Worm (Caenorhabditis elegans) whole organism, L3 larva: ENCODE data around the gene skr-16.

Source experiments
- R02D3.7 ChIP-seq: fragments of 150-350 bp; optimal IDR thresholded peaks from 2 replicates; lab custom pipeline; 2014; ENCODE audit warnings: missing biosample characterization, missing genetic modification characterization
- ZK546.5 ChIP-seq: sonication (generic microtip); optimal IDR thresholded peaks from 2 replicates; lab custom pipeline; 2017; ENCODE audit warnings: missing biosample characterization, missing genetic modification characterization
- aly-2 ChIP-seq: fragments of 150-350 bp; optimal IDR thresholded peaks from 2 replicates; lab custom pipeline; 2014; ENCODE audit warnings: missing biosample characterization, missing genetic modification characterization
- ama-1 ChIP-seq: fragments of 150-350 bp; optimal IDR thresholded peaks from 2 replicates; lab custom pipeline; 2018
- ceh-28 ChIP-seq: fragments of 150-350 bp; optimal IDR thresholded peaks from 2 replicates; lab custom pipeline; 2014; ENCODE audit warnings: missing biosample characterization, missing genetic modification reagents, missing genetic modification characterization
- ceh-9 ChIP-seq: sonication (generic microtip); optimal IDR thresholded peaks from 2 replicates; lab custom pipeline; 2018; ENCODE audit warnings: missing biosample characterization, missing genetic modification characterization
- egl-27 ChIP-seq: sonication (generic microtip); optimal IDR thresholded peaks from 4 replicates; lab custom pipeline; 2017; ENCODE audit warnings: missing biosample characterization, missing genetic modification reagents, missing genetic modification characterization
- egl-5 ChIP-seq: fragments of 150-350 bp; optimal IDR thresholded peaks from 2 replicates; lab custom pipeline; 2017; ENCODE audit warnings: missing biosample characterization, missing genetic modification reagents, missing genetic modification characterization, inconsistent platforms
- elt-1 ChIP-seq: fragments of 150-350 bp; optimal IDR thresholded peaks from 2 replicates; lab custom pipeline; 2014; ENCODE audit warnings: missing biosample characterization, missing genetic modification characterization
- elt-2 ChIP-seq: sonication (generic microtip); optimal IDR thresholded peaks from 2 replicates; lab custom pipeline; 2016; ENCODE audit warnings: missing genetic modification reagents, mild to moderate bottlenecking, missing genetic modification characterization, missing compliant biosample characterization
- eor-1 ChIP-seq, 2 experiments: fragments of 150-350 bp; optimal IDR thresholded peaks; 2 replicates each; lab custom pipeline; 2014 to 2018; ENCODE audit warnings: missing biosample characterization in 2 of 2, missing genetic modification characterization in 2 of 2
- fkh-10 ChIP-seq: sonication (generic microtip); optimal IDR thresholded peaks from 2 replicates; lab custom pipeline; 2017; ENCODE audit warnings: missing biosample characterization, missing genetic modification reagents, missing genetic modification characterization
- fos-1 ChIP-seq: fragments of 150-350 bp; optimal IDR thresholded peaks from 2 replicates; lab custom pipeline; 2014; ENCODE audit warnings: missing biosample characterization, missing genetic modification characterization
- hmg-11 ChIP-seq: sonication (generic microtip); optimal IDR thresholded peaks from 2 replicates; lab custom pipeline; 2016; ENCODE audit warnings: missing genetic modification characterization, missing compliant biosample characterization
- lin-15B ChIP-seq: fragments of 150-350 bp; optimal IDR thresholded peaks from 2 replicates; lab custom pipeline; 2014; ENCODE audit warnings: missing biosample characterization, missing genetic modification characterization
- lin-39 ChIP-seq: fragments of 150-350 bp; optimal IDR thresholded peaks from 2 replicates; lab custom pipeline; 2018; ENCODE audit warnings: missing biosample characterization, missing genetic modification reagents, missing genetic modification characterization
- lsy-12 ChIP-seq: sonication (generic microtip); optimal IDR thresholded peaks from 2 replicates; lab custom pipeline; 2016; ENCODE audit warnings: mild to moderate bottlenecking, missing genetic modification characterization, missing compliant biosample characterization
- mdl-1 ChIP-seq: fragments of 150-350 bp; optimal IDR thresholded peaks from 2 replicates; lab custom pipeline; 2014; ENCODE audit warnings: missing biosample characterization, missing genetic modification characterization
- mml-1 ChIP-seq: fragments of 150-350 bp; sonication (generic microtip); optimal IDR thresholded peaks from 3 replicates; lab custom pipeline; 2014; ENCODE audit warnings: missing biosample characterization, missing genetic modification characterization
- nfya-1 ChIP-seq: sonication (generic microtip); optimal IDR thresholded peaks from 2 replicates; lab custom pipeline; 2017; ENCODE audit warnings: missing genetic modification characterization, mild to moderate bottlenecking, missing compliant biosample characterization, antibody characterized with exemption, moderate library complexity; ENCODE audit not compliant: insufficient read depth
- nhr-12 ChIP-seq: fragments of 150-350 bp; optimal IDR thresholded peaks from 2 replicates; lab custom pipeline; 2014; ENCODE audit warnings: missing biosample characterization, missing genetic modification characterization
- nhr-25 ChIP-seq: sonication (generic microtip); optimal IDR thresholded peaks from 2 replicates; lab custom pipeline; 2017; ENCODE audit warnings: missing biosample characterization, missing genetic modification characterization
- nhr-67 ChIP-seq: fragments of 150-350 bp; optimal IDR thresholded peaks from 2 replicates; lab custom pipeline; 2014; ENCODE audit warnings: missing biosample characterization, missing genetic modification characterization
- nhr-76 ChIP-seq: fragments of 150-350 bp; sonication (generic microtip); optimal IDR thresholded peaks from 5 replicates; lab custom pipeline; 2014; ENCODE audit warnings: missing biosample characterization, missing genetic modification characterization
- pha-4 ChIP-seq: fragments of 150-350 bp; optimal IDR thresholded peaks from 2 replicates; lab custom pipeline; 2014; ENCODE audit warnings: missing biosample characterization, missing genetic modification reagents, missing genetic modification characterization
- pqm-1 ChIP-seq: fragments of 150-350 bp; optimal IDR thresholded peaks from 2 replicates; lab custom pipeline; 2017; ENCODE audit warnings: missing biosample characterization, missing genetic modification characterization, inconsistent platforms
- sea-2 ChIP-seq: fragments of 150-350 bp; sonication (generic microtip); optimal IDR thresholded peaks from 4 replicates; lab custom pipeline; 2014; ENCODE audit warnings: missing biosample characterization, missing genetic modification reagents, missing genetic modification characterization
- snpc-4 ChIP-seq: fragments of 150-350 bp; optimal IDR thresholded peaks from 2 replicates; lab custom pipeline; 2014; ENCODE audit warnings: missing biosample characterization, missing genetic modification characterization
- tbx-2 ChIP-seq: sonication (generic microtip); optimal IDR thresholded peaks from 2 replicates; lab custom pipeline; 2016; ENCODE audit warnings: mild to moderate bottlenecking, missing genetic modification characterization, missing compliant biosample characterization
- unc-39 ChIP-seq: sonication (generic microtip); optimal IDR thresholded peaks from 4 replicates; lab custom pipeline; 2017; ENCODE audit warnings: missing biosample characterization, missing genetic modification characterization
- unc-62 ChIP-seq: fragments of 150-350 bp; sonication (generic microtip); optimal IDR thresholded peaks from 4 replicates; lab custom pipeline; 2014; ENCODE audit warnings: missing biosample characterization, missing genetic modification reagents, missing genetic modification characterization
- zag-1 ChIP-seq: fragments of 150-350 bp; optimal IDR thresholded peaks from 2 replicates; lab custom pipeline; 2014; ENCODE audit warnings: missing biosample characterization, missing genetic modification characterization
- ztf-11 ChIP-seq: fragments of 150-350 bp; optimal IDR thresholded peaks from 2 replicates; lab custom pipeline; 2014; ENCODE audit warnings: missing biosample characterization, missing genetic modification characterization
- ztf-4 ChIP-seq: fragments of 150-350 bp; optimal IDR thresholded peaks from 2 replicates; lab custom pipeline; 2014; ENCODE audit warnings: missing biosample characterization, missing genetic modification characterization

Gene skr-16

ce11 chrIV:7147722-7148121 is 20.8 kb upstream of the skr-16 start (continued):
- TF ChIP-seq eor-1 (tag; optimal IDR thresholded peaks at IDR 0.05; lab: Kevin White, UChicago), result no peak

ce11 chrIV:7149020-7149601 is 19.4 kb upstream of the skr-16 start, which contains the start of gene C34D4.4:
Gene C34D4.4, plus strand, starts transcription at chrIV:7149361.
- TF ChIP-seq R02D3.7 (tag; lab: Kevin White, UChicago) (no peak), hmg-11 (peak; percentile 23), lin-15B (peak; percentile 48), unc-62 (GFP tag; lab: Kevin White, UChicago) (no peak), lsy-12 (tag; lab: Kevin White, UChicago) (no peak), sea-2 (no peak), lin-39 (tag; lab: Kevin White, UChicago) (peak; percentile 14), nhr-25 (tag; lab: Kevin White, UChicago) (peak; percentile 16), ZK546.5 (tag; lab: Kevin White, UChicago) (no peak), ztf-11 (tag; lab: Kevin White, UChicago) (no peak), nfya-1 (tag; lab: Kevin White, UChicago) (peak; percentile 75), elt-2 (tag; lab: Kevin White, UChicago) (no peak), snpc-4 (tag; lab: Kevin White, UChicago) (peak; percentile 28), tbx-2 (tag; lab: Kevin White, UChicago) (no peak), ama-1 (lab: Kevin White, UChicago) (peak; percentile 16), nhr-67 (tag; lab: Kevin White, UChicago) (no peak)
- TF ChIP-seq, all 47 proteins: peak for 7

ce11 chrIV:7152409-7152808 is 16.1 kb upstream of the skr-16 start, which contains the start of gene col-113:
Gene col-113, minus strand, starts transcription at chrIV:7152509.
- TF ChIP-seq ztf-11 (tag; lab: Kevin White, UChicago) (no peak), nhr-76 (tag; lab: Kevin White, UChicago) (no peak), zag-1 (tag; lab: Kevin White, UChicago) (no peak), elt-1 (no peak), ceh-9 (tag; lab: Kevin White, UChicago) (no peak), ceh-28 (tag; lab: Kevin White, UChicago) (no peak), egl-27 (no peak)
- TF ChIP-seq, all 47 proteins: peak for 0

ce11 chrIV:7153362-7153761 is 15.1 kb upstream of the skr-16 start, which contains the start of gene C34D4.3:
Gene C34D4.3, plus strand, starts transcription at chrIV:7153662.
- TF ChIP-seq mdl-1 (tag; lab: Kevin White, UChicago) (no peak), ztf-4 (tag; lab: Kevin White, UChicago) (no peak), lsy-12 (tag; lab: Kevin White, UChicago) (no peak), unc-39 (tag; lab: Kevin White, UChicago) (no peak), aly-2 (tag; lab: Kevin White, UChicago) (no peak), R02D3.7 (tag; lab: Kevin White, UChicago) (no peak)

- no peak for TF ChIP-seq nhr-25 (tag; lab: Kevin White, UChicago)
- no peak for TF ChIP-seq fos-1
Measured at ce11 chrIV:7154356-7154755, 14.2 kb upstream of the skr-16 start, which contains the start of gene C34D4.2. Gene C34D4.2, plus strand, starts transcription at chrIV:7154656.

- TF ChIP-seq elt-2 (tag; lab: Kevin White, UChicago), result no peak
- TF ChIP-seq ztf-4 (tag; lab: Kevin White, UChicago), result no peak
- TF ChIP-seq fkh-10 (GFP tag; lab: Kevin White, UChicago), result no peak
- TF ChIP-seq pha-4 (tag; lab: Kevin White, UChicago), result no peak
- no peak for TF ChIP-seq hmg-11
- TF ChIP-seq mml-1, result no peak
- no peak for TF ChIP-seq snpc-4 (tag; lab: Kevin White, UChicago)
- TF ChIP-seq ZK546.5 (tag; lab: Kevin White, UChicago), result no peak
- TF ChIP-seq ceh-28 (tag; lab: Kevin White, UChicago), result no peak
- no peak for TF ChIP-seq pqm-1
- TF ChIP-seq egl-5 (tag; lab: Kevin White, UChicago), result no peak
- TF ChIP-seq lin-39 (tag; lab: Kevin White, UChicago), result no peak
- no peak for TF ChIP-seq nhr-12
- no peak for TF ChIP-seq fos-1
- no peak for TF ChIP-seq aly-2 (tag; lab: Kevin White, UChicago)
Measured at ce11 chrIV:7156356-7156755, 12.2 kb upstream of the skr-16 start, which contains the start of gene maph-9. Gene maph-9, plus strand, starts transcription at chrIV:7156628.
